Worm (Caenorhabditis elegans) whole organism, mixed stage, embryonic: Measurements from ENCODE around the gene srh-159.

ENCODE experiments used
- bed-3 ChIP-seq: fragments of 200-800 bp; sonication (Bioruptor generic); optimal IDR thresholded peaks from 3 replicates; lab custom pipeline; 2018; ENCODE audit warnings: mild to moderate bottlenecking, missing genetic modification characterization, moderate library complexity, missing compliant biosample characterization
- ceh-43 ChIP-seq: fragments of 200-800 bp; sonication (Bioruptor generic); optimal IDR thresholded peaks from 2 replicates; lab custom pipeline; 2018; ENCODE audit warnings: mild to moderate bottlenecking, missing genetic modification characterization, moderate library complexity, missing compliant biosample characterization
- elt-1 ChIP-seq: sonication (generic microtip); optimal IDR thresholded peaks from 2 replicates; lab custom pipeline; 2017; ENCODE audit warnings: missing genetic modification characterization, mild to moderate bottlenecking, missing compliant biosample characterization, antibody characterized with exemption, moderate library complexity, borderline replicate concordance; ENCODE audit not compliant: insufficient read depth
- elt-3 ChIP-seq: fragments of 150-350 bp; optimal IDR thresholded peaks from 2 replicates; lab custom pipeline; 2014; ENCODE audit warnings: missing biosample characterization, missing genetic modification characterization
- hlh-1 ChIP-seq: fragments of 150-350 bp; optimal IDR thresholded peaks from 2 replicates; lab custom pipeline; 2014; ENCODE audit warnings: missing biosample characterization, missing genetic modification reagents, missing genetic modification characterization
- lin-13 ChIP-seq: fragments of 150-350 bp; optimal IDR thresholded peaks from 2 replicates; lab custom pipeline; 2014; ENCODE audit warnings: missing biosample characterization, missing genetic modification characterization
- lsy-2 ChIP-seq: fragments of 150-350 bp; optimal IDR thresholded peaks from 2 replicates; lab custom pipeline; 2014; ENCODE audit warnings: missing biosample characterization, missing genetic modification characterization
- nhr-237 ChIP-seq: fragments of 150-350 bp; optimal IDR thresholded peaks from 2 replicates; lab custom pipeline; 2014; ENCODE audit warnings: missing biosample characterization, missing genetic modification characterization
- snpc-4 ChIP-seq: fragments of 150-350 bp; optimal IDR thresholded peaks from 2 replicates; lab custom pipeline; 2014; ENCODE audit warnings: missing biosample characterization, missing genetic modification characterization
- unc-39 ChIP-seq: fragments of 150-350 bp; optimal IDR thresholded peaks from 2 replicates; lab custom pipeline; 2014; ENCODE audit warnings: missing biosample characterization, missing genetic modification characterization
- zip-8 ChIP-seq: fragments of 150-350 bp; optimal IDR thresholded peaks from 2 replicates; lab custom pipeline; 2014; ENCODE audit warnings: missing biosample characterization, missing genetic modification characterization
- ztf-11 ChIP-seq: fragments of 150-350 bp; optimal IDR thresholded peaks from 2 replicates; lab custom pipeline; 2014; ENCODE audit warnings: missing biosample characterization, missing genetic modification characterization

DNA sequence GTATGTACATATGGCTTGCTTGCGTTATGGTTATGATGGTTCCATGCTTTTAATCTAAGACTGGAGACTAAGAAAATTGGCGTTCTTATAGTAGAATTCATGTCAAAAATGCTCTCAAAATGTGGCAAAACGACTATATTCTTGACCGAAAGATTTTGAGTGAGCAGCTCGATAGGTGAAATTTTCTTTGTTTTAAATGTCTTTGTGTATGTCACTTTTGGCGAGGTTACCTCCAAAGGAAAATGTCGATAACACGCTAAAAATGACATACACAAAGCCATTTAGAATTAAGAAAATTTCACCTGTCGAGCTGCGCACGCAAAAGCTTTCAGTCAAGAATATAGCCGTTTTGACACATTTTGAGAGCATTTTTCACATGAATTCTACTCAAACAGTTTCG, 14.7 kb upstream of the srh-159 start, which contains the start of gene srz-66:
- TF ChIP-seq snpc-4 (tag; lab: Kevin White, UChicago) (no peak), unc-39 (tag; lab: Kevin White, UChicago) (no peak), elt-3 (tag; lab: Kevin White, UChicago) (no peak), lsy-2 (tag; lab: Kevin White, UChicago) (no peak), lin-13 (tag; lab: Kevin White, UChicago) (no peak), elt-1 (tag; lab: Kevin White, UChicago) (no peak), ztf-11 (tag; lab: Kevin White, UChicago) (no peak), bed-3 (GFP tag; lab: Kevin White, UChicago) (no peak), ceh-43 (GFP tag; lab: Kevin White, UChicago) (no peak), zip-8 (no peak), hlh-1 (tag; lab: Kevin White, UChicago) (no peak), nhr-237 (tag; lab: Kevin White, UChicago) (no peak)
